Worm (Caenorhabditis elegans) whole organism, L4 larva: Measurements from ENCODE around the gene dep-1.

Source experiments
- Y5F2A.4 ChIP-seq: fragments of 200-800 bp; sonication (Bioruptor generic); optimal IDR thresholded peaks from 2 replicates; lab custom pipeline; 2018; ENCODE audit warnings: mild to moderate bottlenecking, missing genetic modification characterization, missing compliant biosample characterization
- attf-4 ChIP-seq: sonication (generic microtip); optimal IDR thresholded peaks from 3 replicates; lab custom pipeline; 2017; ENCODE audit warnings: missing biosample characterization, missing genetic modification characterization
- ceh-28 ChIP-seq: fragments of 150-350 bp; optimal IDR thresholded peaks from 2 replicates; lab custom pipeline; 2014; ENCODE audit warnings: missing biosample characterization, missing genetic modification reagents, missing genetic modification characterization
- daf-12 ChIP-seq: fragments of 150-350 bp; optimal IDR thresholded peaks from 2 replicates; lab custom pipeline; 2014; ENCODE audit warnings: missing biosample characterization, missing genetic modification reagents, missing genetic modification characterization
- dmd-6 ChIP-seq: fragments of 200-800 bp; sonication (Bioruptor generic); IDR thresholded peaks from 2 replicates; pipeline ENCODE4 v1.3.6; 2022; ENCODE audit warnings: missing genetic modification reagents, missing genetic modification characterization, missing compliant biosample characterization
- egl-27 ChIP-seq: sonication (generic microtip); optimal IDR thresholded peaks from 3 replicates; lab custom pipeline; 2017; ENCODE audit warnings: missing biosample characterization, missing genetic modification reagents, missing genetic modification characterization
- egl-43 ChIP-seq: fragments of 200-800 bp; sonication (Bioruptor generic); IDR thresholded peaks from 2 replicates; pipeline ENCODE4 v1.3.6; 2022; ENCODE audit warnings: missing genetic modification reagents, missing genetic modification characterization, missing compliant biosample characterization
- gei-8 ChIP-seq: fragments of 200-800 bp; sonication (Bioruptor generic); optimal IDR thresholded peaks from 2 replicates; lab custom pipeline; 2018; ENCODE audit warnings: mild to moderate bottlenecking, missing genetic modification characterization, missing compliant biosample characterization
- lin-13 ChIP-seq: fragments of 150-350 bp; optimal IDR thresholded peaks from 2 replicates; lab custom pipeline; 2014; ENCODE audit warnings: missing biosample characterization, missing genetic modification reagents, missing genetic modification characterization
- lin-29 ChIP-seq: fragments of 200-800 bp; sonication (Bioruptor generic); IDR thresholded peaks from 2 replicates; pipeline ENCODE4 v1.3.6; 2022; ENCODE audit warnings: missing genetic modification reagents, missing genetic modification characterization, missing compliant biosample characterization
- madf-5 ChIP-seq, 2 experiments: fragments of 200-800 bp; sonication (Bioruptor generic); IDR thresholded peaks; 2 replicates each; pipeline ENCODE4 v1.3.6; 2022; ENCODE audit warnings: missing compliant biosample characterization in 2 of 2, missing genetic modification characterization in 2 of 2
- mep-1 ChIP-seq: fragments of 150-350 bp; sonication (generic microtip); optimal IDR thresholded peaks from 3 replicates; lab custom pipeline; 2014; ENCODE audit warnings: missing biosample characterization, missing genetic modification characterization
- mxl-2 ChIP-seq: fragments of 200-800 bp; sonication (Bioruptor generic); conservative IDR thresholded peaks from 2 replicates; pipeline ENCODE4 v1.3.6; 2022; ENCODE audit warnings: missing genetic modification reagents, missing genetic modification characterization, missing compliant biosample characterization
- nhr-11 ChIP-seq: fragments of 150-350 bp; optimal IDR thresholded peaks from 2 replicates; lab custom pipeline; 2014; ENCODE audit warnings: missing biosample characterization, missing genetic modification characterization
- nhr-28 ChIP-seq: fragments of 150-350 bp; optimal IDR thresholded peaks from 2 replicates; lab custom pipeline; 2014; ENCODE audit warnings: missing biosample characterization, missing genetic modification characterization
- nhr-41 ChIP-seq: fragments of 200-800 bp; sonication (Bioruptor generic); IDR thresholded peaks from 2 replicates; pipeline ENCODE4 v1.3.6; 2022; ENCODE audit warnings: missing genetic modification reagents, missing genetic modification characterization, missing compliant biosample characterization
- snpc-1.2 ChIP-seq: fragments of 200-800 bp; sonication (Bioruptor generic); IDR thresholded peaks from 2 replicates; pipeline ENCODE4 v1.3.6; 2022; ENCODE audit warnings: missing genetic modification reagents, missing genetic modification characterization, missing compliant biosample characterization
- snpc-4 ChIP-seq: fragments of 150-350 bp; optimal IDR thresholded peaks from 2 replicates; lab custom pipeline; 2014; ENCODE audit warnings: missing biosample characterization, missing genetic modification characterization
- ztf-7 ChIP-seq: fragments of 150-350 bp; optimal IDR thresholded peaks from 2 replicates; lab custom pipeline; 2014; ENCODE audit warnings: missing biosample characterization, missing genetic modification characterization

dep-1 gene

DNA sequence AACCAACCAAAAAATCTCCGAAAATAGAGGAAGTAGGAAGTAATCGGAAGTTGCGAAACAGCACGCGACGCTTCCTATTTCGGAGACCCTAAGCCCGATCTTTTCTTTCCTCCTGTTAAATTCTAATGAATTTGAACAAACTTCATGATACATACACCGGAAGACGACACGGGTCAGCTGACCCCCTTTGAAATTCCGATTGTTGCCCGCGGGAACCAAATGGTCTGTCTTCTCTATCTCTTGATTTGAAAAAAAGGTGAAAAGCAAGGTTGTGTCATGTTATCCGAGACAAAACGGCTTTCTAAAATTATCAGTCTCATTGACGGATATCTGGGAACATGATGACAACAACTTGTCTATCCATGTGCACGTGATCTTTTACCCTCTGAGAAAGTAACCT is 60.5 kb downstream of the dep-1 start (continued):
- no peak for TF ChIP-seq egl-27
- TF ChIP-seq snpc-1.2 (GFP tag; lab: Robert Waterston, UW): no peak
- no peak for TF ChIP-seq mxl-2
- TF ChIP-seq gei-8 (GFP tag; lab: Kevin White, UChicago): no peak

- TF ChIP-seq nhr-11: no peak
- no peak for TF ChIP-seq ceh-28 (tag; lab: Kevin White, UChicago)
- TF ChIP-seq Y5F2A.4 (GFP tag; lab: Kevin White, UChicago): no peak
- TF ChIP-seq ztf-7 (tag; lab: Kevin White, UChicago): no peak
- no peak for TF ChIP-seq mep-1 (tag; lab: Kevin White, UChicago)
- no peak for TF ChIP-seq nhr-41
- no peak for TF ChIP-seq madf-5 (GFP tag; IDR thresholded peaks at IDR 0.05; lab: Robert Waterston, UW)
- TF ChIP-seq nhr-28 (tag; lab: Kevin White, UChicago): no peak
- no peak for TF ChIP-seq egl-43 (GFP tag; lab: Robert Waterston, UW)
- TF ChIP-seq snpc-1.2 (GFP tag; lab: Robert Waterston, UW): no peak
- no peak for TF ChIP-seq dmd-6 (GFP tag; lab: Robert Waterston, UW)
- no peak for TF ChIP-seq lin-13
- no peak for TF ChIP-seq lin-29
- TF ChIP-seq mxl-2: no peak
- TF ChIP-seq snpc-4 (tag; lab: Kevin White, UChicago): no peak
- no peak for TF ChIP-seq daf-12 (tag; lab: Kevin White, UChicago)
- TF ChIP-seq attf-4: no peak
Observed at ce11 chrII:8956896-8957295, 62.7 kb downstream of the dep-1 start.
